Worm (Caenorhabditis elegans) whole organism, late embryonic: ENCODE data around the gene ins-1.

Experiments
- ahr-1 ChIP-seq: sonication (generic microtip); optimal IDR thresholded peaks from 2 replicates; lab custom pipeline; 2016; ENCODE audit warnings: missing genetic modification characterization, missing compliant biosample characterization
- ama-1 ChIP-seq: fragments of 150-350 bp; optimal IDR thresholded peaks from 2 replicates; lab custom pipeline; 2014
- ceh-2 ChIP-seq: sonication (generic microtip); optimal IDR thresholded peaks from 2 replicates; lab custom pipeline; 2016; ENCODE audit warnings: missing genotype, missing genetic modification characterization, missing compliant biosample characterization
- ceh-22 ChIP-seq: sonication (generic microtip); optimal IDR thresholded peaks from 2 replicates; lab custom pipeline; 2017; ENCODE audit warnings: missing biosample characterization, missing genetic modification characterization
- ceh-24 ChIP-seq: sonication (generic microtip); optimal IDR thresholded peaks from 2 replicates; lab custom pipeline; 2016; ENCODE audit warnings: mild to moderate bottlenecking, missing genetic modification characterization, missing compliant biosample characterization
- ceh-9 ChIP-seq: sonication (generic microtip); optimal IDR thresholded peaks from 2 replicates; lab custom pipeline; 2016; ENCODE audit warnings: mild to moderate bottlenecking, missing genetic modification characterization, inconsistent platforms, missing compliant biosample characterization
- hlh-13 ChIP-seq: fragments of 200-800 bp; sonication (Bioruptor generic); optimal IDR thresholded peaks from 2 replicates; lab custom pipeline; 2018; ENCODE audit warnings: mild to moderate bottlenecking, missing genetic modification characterization, missing compliant biosample characterization
- hlh-8 ChIP-seq: sonication (generic microtip); optimal IDR thresholded peaks from 2 replicates; lab custom pipeline; 2016; ENCODE audit warnings: missing genotype, missing genetic modification characterization, missing compliant biosample characterization
- nhr-11 ChIP-seq: fragments of 150-350 bp; optimal IDR thresholded peaks from 2 replicates; lab custom pipeline; 2014; ENCODE audit warnings: missing biosample characterization, missing genetic modification characterization
- pat-9 ChIP-seq: fragments of 200-800 bp; sonication (Bioruptor generic); optimal IDR thresholded peaks from 2 replicates; lab custom pipeline; 2018; ENCODE audit warnings: mild to moderate bottlenecking, missing genetic modification characterization, moderate library complexity, missing compliant biosample characterization
- pha-4 ChIP-seq: fragments of 150-350 bp; optimal IDR thresholded peaks from 2 replicates; lab custom pipeline; 2018; ENCODE audit warnings: missing biosample characterization, missing genetic modification reagents, missing genetic modification characterization

- TF ChIP-seq nhr-11, result no peak
- no peak for TF ChIP-seq ahr-1 (tag; lab: Kevin White, UChicago)
- TF ChIP-seq hlh-13, result no peak
- TF ChIP-seq pha-4, result no peak
- peak; percentile 35 for TF ChIP-seq pat-9
- peak; percentile 33 for TF ChIP-seq hlh-8 (tag; lab: Kevin White, UChicago)
- TF ChIP-seq ceh-22 (tag; lab: Kevin White, UChicago), result no peak
- no peak for TF ChIP-seq ama-1
- TF ChIP-seq ceh-2 (tag; lab: Kevin White, UChicago), result no peak
- no peak for TF ChIP-seq ceh-24 (tag; lab: Kevin White, UChicago)
- no peak for TF ChIP-seq ceh-9
Measured at ce11 chrIV:10403193-10404058, 33.1 kb upstream of the ins-1 start, which contains the start of gene gpa-7.
